Fruit fly (Drosophila melanogaster): ENCODE data around the gene Aldh7A1.

The Aldh7A1 gene

DNA sequence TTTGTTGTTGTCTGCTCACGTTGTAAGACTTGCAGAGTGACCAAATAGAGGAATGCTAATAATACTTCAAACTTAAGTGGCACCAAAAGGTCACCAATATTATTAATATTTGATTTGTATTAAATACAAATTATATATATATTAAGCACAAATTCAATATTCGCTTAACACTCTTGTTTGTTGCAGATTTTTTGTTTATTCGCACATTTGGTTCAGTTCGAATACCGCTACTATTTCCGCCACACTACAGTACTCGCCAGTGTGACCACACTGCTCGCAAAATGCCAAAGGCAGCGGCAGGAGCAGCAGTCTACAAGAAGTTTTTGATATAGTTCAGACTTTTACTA is 4.6 kb downstream of the Aldh7A1 start, which contains the start of gene Max (continued):
- TF ChIP-seq CG9437 (GFP tag; optimal IDR thresholded peaks at IDR 0.05) (peak; percentile 88), Six4 (GFP tag; optimal IDR thresholded peaks at IDR 0.05) (peak; percentile 43), stc (GFP tag; IDR thresholded peaks at IDR 0.05) (peak; percentile 49; the same call in 1 of the 2 replicates), maf-S (GFP tag; optimal IDR thresholded peaks at IDR 0.05) (no peak), sima (GFP tag; optimal IDR thresholded peaks at IDR 0.05) (no peak), B-H2 (GFP tag; optimal IDR thresholded peaks at IDR 0.05) (peak; percentile 82), CG14860 (GFP tag; IDR thresholded peaks at IDR 0.05; ENCODE audit: partially characterized antibody) (no peak), jing (GFP tag; optimal IDR thresholded peaks at IDR 0.05) (no peak), usp (GFP tag; optimal IDR thresholded peaks at IDR 0.05) (no peak), gcm2 (GFP tag; optimal IDR thresholded peaks at IDR 0.05) (no peak), CG4424 (GFP tag; optimal IDR thresholded peaks at IDR 0.05) (peak; percentile 60), her (GFP tag; optimal IDR thresholded peaks at IDR 0.05) (no peak), CG15479 (GFP tag; optimal IDR thresholded peaks at IDR 0.05) (no peak), p53 (GFP tag; optimal IDR thresholded peaks at IDR 0.05) (no peak), CG6689 (GFP tag; IDR thresholded peaks at IDR 0.05) (peak; percentile 80), CG12219 (GFP tag; optimal IDR thresholded peaks at IDR 0.05) (peak; percentile 44), CG11696 (GFP tag; IDR thresholded peaks at IDR 0.05) (peak; percentile 65), HLH3B (GFP tag; IDR thresholded peaks at IDR 0.05) (peak; percentile 74), CG9876 (GFP tag; optimal IDR thresholded peaks at IDR 0.05) (no peak), onecut (GFP tag; IDR thresholded peaks at IDR 0.05) (peak; percentile 46), jigr1 (GFP tag; IDR thresholded peaks at IDR 0.05) (no peak), NK7.1 (GFP tag; optimal IDR thresholded peaks at IDR 0.05) (no peak), Dip3 (GFP tag; optimal IDR thresholded peaks at IDR 0.05) (no peak), zen2 (GFP tag; IDR thresholded peaks at IDR 0.05; ENCODE audit: partially characterized antibody) (no peak), ftz-f1 (GFP tag; optimal IDR thresholded peaks at IDR 0.05) (peak; percentile 12), chinmo (GFP tag; IDR thresholded peaks at IDR 0.05; ENCODE audit: partially characterized antibody) (no peak), odd (GFP tag; optimal IDR thresholded peaks at IDR 0.05) (peak; percentile 48), CG3281 (GFP tag; optimal IDR thresholded peaks at IDR 0.05) (peak; percentile 68), CG15601 (tag; optimal IDR thresholded peaks at IDR 0.05) (peak; percentile 72), fu2 (GFP tag; optimal IDR thresholded peaks at IDR 0.05) (no peak), Ets65A (GFP tag) (peak; percentile 41), Fer2 (tag; optimal IDR thresholded peaks at IDR 0.05) (peak; percentile 52), CG10654 (GFP tag; optimal IDR thresholded peaks at IDR 0.05) (peak; percentile 73), CG14014 (GFP tag; IDR thresholded peaks at IDR 0.05) (peak; percentile 70), CG8281 (tag; optimal IDR thresholded peaks at IDR 0.05) (peak; percentile 28), CoRest (tag; optimal IDR thresholded peaks at IDR 0.05) (peak; percentile 83), ranshi (GFP tag; IDR thresholded peaks at IDR 0.05) (peak; percentile 59; the same call in 1 of the 2 replicates), CG5953 (GFP tag; IDR thresholded peaks at IDR 0.05) (no peak), Atf6 (GFP tag; IDR thresholded peaks at IDR 0.05) (peak; percentile 74), luna (GFP tag; optimal IDR thresholded peaks at IDR 0.05) (no peak), cad (GFP tag; optimal IDR thresholded peaks at IDR 0.05) (no peak), Spps (tag; optimal IDR thresholded peaks at IDR 0.05) (peak; percentile 44), sim (GFP tag; IDR thresholded peaks at IDR 0.05) (peak; percentile 51; the same call in 1 of the 2 replicates), CG11085 (GFP tag; IDR thresholded peaks at IDR 0.05) (no peak), Oli (tag; optimal IDR thresholded peaks at IDR 0.05) (peak; percentile 47), CG31224 (GFP tag; IDR thresholded peaks at IDR 0.05) (peak; percentile 47; the same call in 1 of the 2 replicates), CG7987 (GFP tag; optimal IDR thresholded peaks at IDR 0.05) (peak; percentile 26), CG32767 (GFP tag; IDR thresholded peaks at IDR 0.05) (peak; percentile 76), mld (GFP tag; IDR thresholded peaks at IDR 0.05; ENCODE audit: partially characterized antibody) (no peak), repo (GFP tag; optimal IDR thresholded peaks at IDR 0.05) (no peak), br (optimal IDR thresholded peaks at IDR 0.05) (no peak), CG13287 (GFP tag; IDR thresholded peaks at IDR 0.05; ENCODE audit: partially characterized antibody) (no peak; the same call in 1 of the 2 replicates), ab (GFP tag; optimal IDR thresholded peaks at IDR 0.05) (no peak)

Measured in whole organism, embryonic.